Worm (Caenorhabditis elegans) whole organism, midembryonic: ENCODE data around the gene gcl-1.

Experiments
- T22C8.4 ChIP-seq: fragments of 200-800 bp; sonication (Bioruptor generic); IDR thresholded peaks from 2 replicates; pipeline ENCODE4 v1.3.6; 2022; ENCODE audit warnings: missing genetic modification characterization, missing compliant biosample characterization
- cog-1 ChIP-seq: sonication (generic microtip); optimal IDR thresholded peaks from 2 replicates; lab custom pipeline; 2016; ENCODE audit warnings: missing genetic modification characterization, missing compliant biosample characterization
- flt-1 ChIP-seq: fragments of 200-800 bp; sonication (Bioruptor generic); IDR thresholded peaks from 2 replicates; pipeline ENCODE4 v1.3.6; 2022; ENCODE audit warnings: missing genetic modification characterization, missing compliant biosample characterization
- klf-2 ChIP-seq: fragments of 200-800 bp; sonication (Bioruptor generic); conservative IDR thresholded peaks from 2 replicates; pipeline ENCODE4 v1.3.6; 2022; ENCODE audit warnings: missing genetic modification reagents, missing genetic modification characterization, missing compliant biosample characterization
- med-1 ChIP-seq: sonication (generic microtip); optimal IDR thresholded peaks from 2 replicates; lab custom pipeline; 2017; ENCODE audit warnings: missing genetic modification characterization, mild to moderate bottlenecking, missing compliant biosample characterization, antibody characterized with exemption, missing genetic modification reagents; ENCODE audit not compliant: insufficient read depth
- ref-1 ChIP-seq: fragments of 200-800 bp; sonication (Bioruptor generic); conservative IDR thresholded peaks from 2 replicates; pipeline ENCODE4 v1.3.6; 2022; ENCODE audit warnings: missing genetic modification reagents, missing genetic modification characterization, missing compliant biosample characterization
- tab-1 ChIP-seq: fragments of 200-800 bp; sonication (Bioruptor generic); IDR thresholded peaks from 2 replicates; pipeline ENCODE4 v1.3.6; 2022; ENCODE audit warnings: missing genetic modification characterization, missing compliant biosample characterization
- ztf-23 ChIP-seq: fragments of 200-800 bp; sonication (Bioruptor generic); IDR thresholded peaks from 2 replicates; pipeline ENCODE4 v1.3.6; 2022; ENCODE audit warnings: missing genetic modification reagents, missing genetic modification characterization, missing compliant biosample characterization
- ztf-29 ChIP-seq: fragments of 200-800 bp; sonication (Bioruptor generic); IDR thresholded peaks from 2 replicates; pipeline ENCODE4 v1.3.6; 2022; ENCODE audit warnings: missing genetic modification reagents, missing genetic modification characterization, missing compliant biosample characterization

DNA sequence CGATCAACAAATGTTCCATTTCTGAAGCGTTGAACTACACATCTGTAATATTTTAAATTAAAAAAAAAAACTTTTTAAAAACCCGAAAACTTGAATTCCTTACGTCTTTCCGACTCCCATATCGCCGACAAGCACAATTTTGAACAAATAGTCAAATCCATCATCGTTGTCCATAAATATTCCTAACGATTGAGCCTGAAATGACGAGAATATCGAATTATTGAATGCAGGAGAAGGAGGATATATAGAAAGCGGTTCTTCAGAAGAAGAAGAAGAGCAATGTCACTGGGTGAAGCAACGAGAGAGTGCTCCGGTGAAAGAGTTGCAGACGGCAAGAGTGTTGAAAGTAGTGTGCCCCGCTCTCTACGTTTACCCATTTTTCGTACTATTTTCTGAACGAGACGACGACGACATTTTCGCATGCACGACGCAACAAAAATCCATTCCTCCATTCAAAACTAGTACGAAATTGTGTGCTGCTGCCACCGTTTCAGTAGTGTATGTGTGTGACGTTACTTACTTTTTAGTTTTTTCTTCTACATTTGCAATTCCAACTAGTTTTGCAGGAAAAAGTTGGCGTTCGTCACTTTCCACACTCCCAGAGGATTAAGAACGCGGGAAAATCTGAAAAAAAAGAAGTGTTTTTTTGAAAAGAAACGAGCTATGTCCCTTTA lies 28.8 kb downstream of the gcl-1 start, which contains the start of gene rab-19:
- TF ChIP-seq ref-1 (GFP tag; lab: Robert Waterston, UW) (no peak), ztf-29 (GFP tag; lab: Robert Waterston, UW) (no peak), med-1 (GFP tag; lab: Kevin White, UChicago) (no peak), T22C8.4 (GFP tag; lab: Robert Waterston, UW) (no peak), cog-1 (tag; lab: Kevin White, UChicago) (no peak), flt-1 (GFP tag; lab: Robert Waterston, UW) (no peak), ztf-23 (GFP tag; lab: Robert Waterston, UW) (no peak), tab-1 (GFP tag; lab: Robert Waterston, UW) (no peak), klf-2 (GFP tag; lab: Robert Waterston, UW) (no peak)
